Worm (Caenorhabditis elegans): Measurements from ENCODE around the gene fbxa-144.

The fbxa-144 gene

ce11 chrV:16165936-16166335, 33.3 kb upstream of the fbxa-144 start, which contains the start of gene str-108:
Gene str-108, plus strand, starts transcription at chrV:16166236.
- no peak for TF ChIP-seq madf-6 (GFP tag; IDR thresholded peaks at IDR 0.05)

ce11 chrV:16163719-16164118, 31.1 kb upstream of the fbxa-144 start, which contains the start of gene F10A3.12:
Gene F10A3.12, plus strand, starts transcription at chrV:16164019.
- TF ChIP-seq lin-54 (GFP tag; optimal IDR thresholded peaks at IDR 0.05) (no peak), attf-5 (GFP tag; optimal IDR thresholded peaks at IDR 0.05) (no peak), ceh-79 (tag; optimal IDR thresholded peaks at IDR 0.05) (no peak), F22D6.2 (tag; optimal IDR thresholded peaks at IDR 0.05) (no peak), F37B4.10 (GFP tag; IDR thresholded peaks at IDR 0.05) (no peak), bed-2 (GFP tag; IDR thresholded peaks at IDR 0.05) (no peak), rpc-1 (optimal IDR thresholded peaks at IDR 0.05) (no peak), rpc-1 (tag; optimal IDR thresholded peaks at IDR 0.05) (no peak), Y67H2A.10 (GFP tag; conservative IDR thresholded peaks at IDR 0.05) (no peak), lir-1 (GFP tag; conservative IDR thresholded peaks at IDR 0.05) (no peak), cebp-2 (GFP tag; IDR thresholded peaks at IDR 0.05) (no peak)

DNA sequence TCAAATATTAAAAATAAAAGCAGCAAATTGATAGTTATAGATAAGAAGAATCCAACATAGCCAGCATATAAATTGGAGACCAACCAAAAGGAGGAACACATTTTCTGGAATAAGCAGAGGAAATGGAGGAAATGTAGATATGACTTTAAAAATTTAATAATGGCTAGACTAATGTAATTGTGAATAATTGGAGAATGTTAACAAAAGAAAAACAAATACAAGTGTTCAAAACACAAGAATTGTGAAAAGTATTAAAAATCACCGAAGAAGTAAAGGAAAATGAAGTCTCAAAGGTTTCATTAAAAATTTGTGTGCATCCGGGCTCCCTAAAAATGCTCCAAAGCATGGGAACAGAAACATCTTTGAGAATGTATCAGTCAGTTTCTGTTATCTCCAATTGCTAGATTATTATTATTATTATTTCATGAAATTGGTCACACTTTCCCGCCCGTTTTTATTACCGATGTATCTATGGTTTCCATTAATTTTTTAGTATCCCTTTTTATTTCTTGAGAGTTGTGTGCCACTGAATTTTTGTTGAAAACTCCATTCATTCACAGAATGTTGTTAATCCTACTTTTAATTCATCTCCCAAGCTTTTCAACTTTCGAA, 29.6 kb upstream of the fbxa-144 start, which contains the start of the genes str-109 and F10A3.11:
str-109 (minus strand) TSS at position 101 of the 612 bp plus-strand sequence.
F10A3.11 (plus strand) TSS at position 562 of the 612 bp plus-strand sequence.
- no peak for TF ChIP-seq F57C9.4 (tag; optimal IDR thresholded peaks at IDR 0.05)
- no peak for TF ChIP-seq egrh-3 (GFP tag; IDR thresholded peaks at IDR 0.05)
- no peak for TF ChIP-seq ccch-3 (GFP tag; optimal IDR thresholded peaks at IDR 0.05)
- TF ChIP-seq T26A5.8 (tag; optimal IDR thresholded peaks at IDR 0.05), result no peak

ce11 chrV:16160087-16160486, 27.5 kb upstream of the fbxa-144 start:
- peak; percentile 85 for TF ChIP-seq cebp-1 (GFP tag; IDR thresholded peaks at IDR 0.05)
- TF ChIP-seq cebp-1 (tag; optimal IDR thresholded peaks at IDR 0.05), result peak; percentile 96
- no peak for TF ChIP-seq mes-4 (tag; optimal IDR thresholded peaks at IDR 0.05)

- TF ChIP-seq pha-4 (tag; optimal IDR thresholded peaks at IDR 0.05) (no peak), ama-1 (optimal IDR thresholded peaks at IDR 0.05) (no peak), ama-1 (GFP tag; optimal IDR thresholded peaks at IDR 0.05) (no peak)
Observed at ce11 chrV:16159594-16159993, 27.0 kb upstream of the fbxa-144 start, which contains the start of gene F10A3.17. Gene F10A3.17, minus strand, starts transcription at chrV:16159694.

DNA sequence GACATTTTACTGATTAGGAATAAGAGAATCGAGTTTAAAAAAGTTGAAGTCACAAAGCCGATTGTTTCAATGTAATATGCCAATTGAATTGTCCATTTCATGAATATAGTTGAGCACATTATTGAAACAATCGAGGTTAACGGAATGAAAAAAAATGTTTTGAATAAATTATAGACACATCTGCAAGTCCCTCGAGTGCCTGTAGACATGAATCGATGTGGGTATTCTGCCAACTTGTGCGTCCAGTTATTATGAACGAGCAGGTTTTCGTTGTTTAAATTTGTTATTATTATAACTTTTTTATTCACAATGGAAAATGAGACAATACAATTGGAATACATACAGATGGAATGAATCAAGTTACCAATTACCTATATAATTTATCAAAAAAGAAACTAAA, 25.8 kb upstream of the fbxa-144 start, which contains the start of gene str-99:
str-99 (minus strand) TSS at position 101 of the 400 bp plus-strand sequence.
- TF ChIP-seq madf-10 (tag; optimal IDR thresholded peaks at IDR 0.05) (no peak), chd-7 (tag; optimal IDR thresholded peaks at IDR 0.05) (no peak), ztf-18 (tag; optimal IDR thresholded peaks at IDR 0.05) (no peak), hsf-1 (GFP tag; IDR thresholded peaks at IDR 0.05) (no peak), F33H1.4 (GFP tag; IDR thresholded peaks at IDR 0.05) (no peak), aptf-2 (GFP tag; conservative IDR thresholded peaks at IDR 0.05) (no peak), ztf-28 (GFP tag; IDR thresholded peaks at IDR 0.05) (no peak), repo-1 (tag; optimal IDR thresholded peaks at IDR 0.05) (no peak), D2030.7 (GFP tag; IDR thresholded peaks at IDR 0.05) (no peak), F57C9.4 (tag; optimal IDR thresholded peaks at IDR 0.05) (no peak), lin-40 (tag; optimal IDR thresholded peaks at IDR 0.05) (no peak), F10E7.11 (tag; optimal IDR thresholded peaks at IDR 0.05) (no peak), ztf-6 (GFP tag; IDR thresholded peaks at IDR 0.05) (no peak), aptf-3 (GFP tag; IDR thresholded peaks at IDR 0.05) (no peak), zfh-2 (GFP tag; conservative IDR thresholded peaks at IDR 0.05) (no peak), K12H6.12 (tag; optimal IDR thresholded peaks at IDR 0.05) (no peak), him-1 (tag; optimal IDR thresholded peaks at IDR 0.05) (no peak), die-1 (tag; optimal IDR thresholded peaks at IDR 0.05) (no peak), ztf-22 (GFP tag; optimal IDR thresholded peaks at IDR 0.05) (no peak)

Measured in whole organism, young adult.